Fruit fly (Drosophila melanogaster) whole organism, embryonic: ENCODE results near the gene CG12880.

Experiments
- Adf1 ChIP-seq: fragments of 200-800 bp; sonication (Bioruptor generic); IDR thresholded peaks from 2 replicates; pipeline ENCODE4 v1.3.6; 2022; ENCODE audit warnings: missing biosample characterization, missing genetic modification characterization
- B-H2 ChIP-seq: fragments of 200-800 bp; sonication (Bioruptor generic); optimal IDR thresholded peaks from 2 replicates; lab custom pipeline; 2018; ENCODE audit warnings: missing biosample characterization, mild to moderate bottlenecking, missing genetic modification characterization
- CG10565 ChIP-seq: fragments of 200-800 bp; sonication (Bioruptor generic); optimal IDR thresholded peaks from 3 replicates; lab custom pipeline; 2016; ENCODE audit warnings: missing biosample characterization, mild to moderate bottlenecking, missing genetic modification characterization
- CG11695 ChIP-seq: fragments of 200-800 bp; sonication (Bioruptor generic); IDR thresholded peaks from 3 replicates; pipeline ENCODE4 v1.3.6; 2022; ENCODE audit warnings: missing biosample characterization, missing genetic modification characterization
- CG13775 ChIP-seq: fragments of 200-800 bp; sonication (Bioruptor generic); optimal IDR thresholded peaks from 3 replicates; lab custom pipeline; 2017; ENCODE audit warnings: missing biosample characterization, mild to moderate bottlenecking, missing genetic modification characterization
- CG14014 ChIP-seq: fragments of 200-800 bp; sonication (Bioruptor generic); IDR thresholded peaks from 2 replicates; pipeline ENCODE4 v1.3.6; 2022; ENCODE audit warnings: missing biosample characterization, missing genetic modification characterization
- CG14667 ChIP-seq: fragments of 200-800 bp; sonication (Bioruptor generic); IDR thresholded peaks from 2 replicates; pipeline ENCODE4 v1.3.6; 2022; ENCODE audit warnings: missing biosample characterization, missing genetic modification characterization
- CG15011 ChIP-seq: fragments of 200-800 bp; sonication (Bioruptor generic); optimal IDR thresholded peaks from 3 replicates; lab custom pipeline; 2018; ENCODE audit warnings: missing biosample characterization, mild to moderate bottlenecking, missing genetic modification characterization
- CG15073 ChIP-seq: fragments of 200-800 bp; sonication (Bioruptor generic); optimal IDR thresholded peaks from 2 replicates; lab custom pipeline; 2016; ENCODE audit warnings: missing biosample characterization, missing genetic modification characterization
- CG17612 ChIP-seq: fragments of 200-800 bp; sonication (Bioruptor generic); IDR thresholded peaks from 2 replicates; pipeline ENCODE4 v1.3.6; 2022; ENCODE audit warnings: missing biosample characterization, missing genetic modification characterization
- CG18619 ChIP-seq: fragments of 200-800 bp; sonication (Bioruptor generic); optimal IDR thresholded peaks from 3 replicates; lab custom pipeline; 2017; ENCODE audit warnings: missing biosample characterization, mild to moderate bottlenecking, missing genetic modification characterization
- CG18764 ChIP-seq: fragments of 200-800 bp; sonication (Bioruptor generic); optimal IDR thresholded peaks from 3 replicates; lab custom pipeline; 2016; ENCODE audit warnings: missing biosample characterization, missing genetic modification characterization
- CG2120 ChIP-seq: fragments of 200-800 bp; sonication (Bioruptor generic); optimal IDR thresholded peaks from 3 replicates; lab custom pipeline; 2016; ENCODE audit warnings: missing biosample characterization, missing genetic modification characterization
- CG2199 ChIP-seq: fragments of 200-800 bp; sonication (Bioruptor generic); IDR thresholded peaks from 3 replicates; pipeline ENCODE4 v1.3.6; 2022; ENCODE audit warnings: missing biosample characterization, missing genetic modification characterization
- CG2678 ChIP-seq: fragments of 200-800 bp; sonication (Bioruptor generic); optimal IDR thresholded peaks from 3 replicates; lab custom pipeline; 2019; ENCODE audit warnings: missing biosample characterization, mild to moderate bottlenecking, missing genetic modification characterization, moderate library complexity
- CG2712 ChIP-seq: fragments of 200-800 bp; optimal IDR thresholded peaks from 3 replicates; lab custom pipeline; 2019; ENCODE audit warnings: missing biosample characterization, mild to moderate bottlenecking, missing genetic modification characterization, moderate library complexity
- CG30403 ChIP-seq: fragments of 200-800 bp; sonication (Bioruptor generic); optimal IDR thresholded peaks from 3 replicates; lab custom pipeline; 2016; ENCODE audit warnings: missing biosample characterization, missing genetic modification characterization
- CG30431 ChIP-seq: fragments of 200-800 bp; sonication (Bioruptor generic); optimal IDR thresholded peaks from 2 replicates; lab custom pipeline; 2017; ENCODE audit warnings: missing biosample characterization, missing genetic modification characterization
- CG4820 ChIP-seq: fragments of 200-800 bp; sonication (Bioruptor generic); optimal IDR thresholded peaks from 3 replicates; lab custom pipeline; 2016; ENCODE audit warnings: missing biosample characterization, missing genetic modification characterization
- CG6813 ChIP-seq: fragments of 200-800 bp; sonication (Bioruptor generic); optimal IDR thresholded peaks from 2 replicates; lab custom pipeline; 2017; ENCODE audit warnings: missing biosample characterization, missing genetic modification characterization, mild to moderate bottlenecking, moderate library complexity, missing genetic modification reagents
- CG7987 ChIP-seq: fragments of 200-800 bp; sonication (Bioruptor generic); optimal IDR thresholded peaks from 2 replicates; lab custom pipeline; 2018; ENCODE audit warnings: missing biosample characterization, mild to moderate bottlenecking, missing genetic modification characterization, moderate library complexity
- CG8944 ChIP-seq: fragments of 200-800 bp; sonication (Bioruptor generic); optimal IDR thresholded peaks from 3 replicates; lab custom pipeline; 2016; ENCODE audit warnings: missing biosample characterization, missing genetic modification characterization
- CG9876 ChIP-seq: fragments of 200-800 bp; sonication (Bioruptor generic); optimal IDR thresholded peaks from 2 replicates; lab custom pipeline; 2016; ENCODE audit warnings: missing biosample characterization, missing genetic modification characterization
- Drgx ChIP-seq: fragments of 200-800 bp; sonication (Bioruptor generic); IDR thresholded peaks from 2 replicates; pipeline ENCODE4 v1.3.6; 2022; ENCODE audit warnings: missing biosample characterization, missing genetic modification characterization
- Fer3 ChIP-seq: fragments of 200-800 bp; sonication (Bioruptor generic); optimal IDR thresholded peaks from 2 replicates; lab custom pipeline; 2018; ENCODE audit warnings: missing biosample characterization, mild to moderate bottlenecking, missing genetic modification characterization, moderate library complexity
- HmgD ChIP-seq: fragments of 200-800 bp; sonication (Bioruptor generic); optimal IDR thresholded peaks from 3 replicates; lab custom pipeline; 2016; ENCODE audit warnings: missing biosample characterization, missing genetic modification characterization
- Hr3 ChIP-seq: fragments of 200-800 bp; sonication (Bioruptor generic); optimal IDR thresholded peaks from 3 replicates; lab custom pipeline; 2016; ENCODE audit warnings: missing biosample characterization, missing genetic modification characterization
- Hr78 ChIP-seq, 2 experiments: fragments of 200-800 bp in 1 of 2; fragments of >200 bp in 1 of 2; sonication (Bioruptor generic) in 1 of 2; optimal IDR thresholded peaks; 2 replicates each; lab custom pipeline; 2017 to 2019; ENCODE audit warnings: missing biosample characterization in 2 of 2, missing genetic modification characterization in 2 of 2, mild to moderate bottlenecking in 1 of 2, moderate library complexity in 1 of 2
- Lhr ChIP-seq: fragments of 200-800 bp; sonication (Bioruptor generic); optimal IDR thresholded peaks from 3 replicates; lab custom pipeline; 2017; ENCODE audit warnings: mild to moderate bottlenecking, missing biosample characterization, missing genetic modification reagents, missing genetic modification characterization
- Max ChIP-seq: fragments of 200-800 bp; sonication (Bioruptor generic); optimal IDR thresholded peaks from 2 replicates; lab custom pipeline; 2016; ENCODE audit warnings: missing biosample characterization, mild to moderate bottlenecking, missing genetic modification characterization
- Meics ChIP-seq: fragments of 200-800 bp; sonication (Bioruptor generic); optimal IDR thresholded peaks from 2 replicates; lab custom pipeline; 2017; ENCODE audit warnings: missing biosample characterization, mild to moderate bottlenecking, missing genetic modification characterization
- Nf-YB ChIP-seq: fragments of 200-800 bp; sonication (Bioruptor generic); optimal IDR thresholded peaks from 3 replicates; lab custom pipeline; 2019; ENCODE audit warnings: missing biosample characterization, mild to moderate bottlenecking, missing genetic modification characterization, moderate library complexity
- Nf-YC ChIP-seq: fragments of 200-800 bp; optimal IDR thresholded peaks from 3 replicates; lab custom pipeline; 2019; ENCODE audit warnings: missing biosample characterization, mild to moderate bottlenecking, missing genetic modification characterization, moderate library complexity
- caup ChIP-seq: fragments of 200-800 bp; sonication (Bioruptor generic); optimal IDR thresholded peaks from 3 replicates; lab custom pipeline; 2017; ENCODE audit warnings: missing biosample characterization, mild to moderate bottlenecking, missing genetic modification characterization, moderate library complexity; ENCODE audit not compliant: severe bottlenecking
- crc ChIP-seq: fragments of 200-800 bp; sonication (Bioruptor generic); optimal IDR thresholded peaks from 2 replicates; lab custom pipeline; 2016; ENCODE audit warnings: missing biosample characterization, missing genetic modification characterization
- hth ChIP-seq: fragments of >200 bp; optimal IDR thresholded peaks from 2 replicates; lab custom pipeline; 2017; ENCODE audit warnings: inconsistent platforms
- jing ChIP-seq: fragments of 200-800 bp; sonication (Bioruptor generic); optimal IDR thresholded peaks from 2 replicates; lab custom pipeline; 2018; ENCODE audit warnings: missing biosample characterization, mild to moderate bottlenecking, missing genetic modification characterization
- lab ChIP-seq: fragments of 200-800 bp; sonication (Bioruptor generic); optimal IDR thresholded peaks from 3 replicates; lab custom pipeline; 2017; ENCODE audit warnings: missing biosample characterization, missing genetic modification characterization, mild to moderate bottlenecking, moderate library complexity, missing genetic modification reagents
- lbe ChIP-seq: fragments of 200-800 bp; sonication (Bioruptor generic); optimal IDR thresholded peaks from 2 replicates; lab custom pipeline; 2016; ENCODE audit warnings: missing biosample characterization, mild to moderate bottlenecking, missing genetic modification characterization
- lola ChIP-seq, 3 experiments: fragments of >200 bp in 2 of 3; fragments of 200-800 bp in 1 of 3; sonication (Bioruptor generic) in 1 of 3; optimal IDR thresholded peaks; 2 replicates each; lab custom pipeline; 2017 to 2019; ENCODE audit warnings: missing biosample characterization in 3 of 3, missing genetic modification characterization in 3 of 3, mild to moderate bottlenecking in 1 of 3, moderate library complexity in 1 of 3
- nerfin-1 ChIP-seq: fragments of 200-800 bp; sonication (Bioruptor generic); optimal IDR thresholded peaks from 3 replicates; lab custom pipeline; 2019; ENCODE audit warnings: missing biosample characterization, mild to moderate bottlenecking, missing genetic modification characterization, moderate library complexity
- pb ChIP-seq: fragments of 200-800 bp; sonication (Bioruptor generic); optimal IDR thresholded peaks from 3 replicates; lab custom pipeline; 2016; ENCODE audit warnings: missing biosample characterization, missing genetic modification characterization
- ro ChIP-seq: fragments of 200-800 bp; sonication (Bioruptor generic); IDR thresholded peaks from 2 replicates; pipeline ENCODE4 v1.3.6; 2022; ENCODE audit warnings: missing biosample characterization, missing genetic modification characterization
- tgo ChIP-seq: fragments of 200-800 bp; sonication (Bioruptor generic); IDR thresholded peaks from 3 replicates; pipeline ENCODE4 v1.3.6; 2022; ENCODE audit warnings: missing biosample characterization, missing genetic modification characterization
- trem ChIP-seq: fragments of 200-800 bp; optimal IDR thresholded peaks from 3 replicates; lab custom pipeline; 2019; ENCODE audit warnings: missing biosample characterization, mild to moderate bottlenecking, missing genetic modification characterization, moderate library complexity
- unpg ChIP-seq: fragments of 200-800 bp; sonication (Bioruptor generic); optimal IDR thresholded peaks from 3 replicates; lab custom pipeline; 2018; ENCODE audit warnings: missing biosample characterization, mild to moderate bottlenecking, missing genetic modification characterization, moderate library complexity
- wdn ChIP-seq: fragments of 200-800 bp; sonication (Bioruptor generic); IDR thresholded peaks from 2 replicates; pipeline ENCODE4 v1.3.6; 2022; ENCODE audit warnings: missing biosample characterization, missing genetic modification characterization
- z ChIP-seq: fragments of 200-800 bp; sonication (Bioruptor generic); IDR thresholded peaks from 3 replicates; pipeline ENCODE4 v1.3.6; 2022; ENCODE audit warnings: missing biosample characterization, missing genetic modification characterization
- zf30C ChIP-seq: fragments of 200-800 bp; sonication (Bioruptor generic); optimal IDR thresholded peaks from 3 replicates; lab custom pipeline; 2018; ENCODE audit warnings: missing biosample characterization, mild to moderate bottlenecking, missing genetic modification characterization
- zfh2 ChIP-seq: fragments of 200-800 bp; sonication (Bioruptor generic); optimal IDR thresholded peaks from 2 replicates; lab custom pipeline; 2016; ENCODE audit warnings: missing biosample characterization, missing genetic modification characterization

CG12880 gene

DNA sequence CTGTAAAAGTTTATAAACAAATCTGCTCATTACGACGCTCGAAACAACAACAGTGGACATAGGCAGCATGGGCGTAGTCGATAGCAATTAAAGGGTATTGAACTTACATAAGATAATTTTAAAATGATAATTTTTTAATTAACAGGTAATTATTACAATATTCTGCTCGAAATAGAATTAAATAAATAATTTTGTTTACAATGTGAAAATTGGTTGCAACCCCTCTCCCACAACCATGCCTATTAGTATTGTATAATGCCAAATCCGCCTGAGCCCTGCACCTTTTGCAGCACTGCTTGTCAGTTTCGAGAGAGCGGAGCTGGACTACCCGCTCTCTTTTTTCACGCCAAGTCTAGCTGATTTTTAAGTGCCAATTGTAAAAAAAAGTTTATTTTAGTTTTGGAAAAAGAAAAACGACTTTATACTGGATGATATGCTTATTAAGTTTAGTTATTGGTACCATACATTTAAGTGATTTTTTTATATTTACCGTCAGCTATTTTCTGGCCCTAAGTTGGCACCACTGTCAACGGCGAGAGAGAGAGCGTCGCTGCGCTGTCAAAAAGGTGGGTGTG is 49.7 kb upstream of the CG12880 start, which contains the start of the genes CG5611 and Mtl (continued):
- TF ChIP-seq Adf1 (GFP tag; lab: Robert Waterston, UW) (peak; percentile 95), CG9876 (peak; percentile 96), zfh2 (peak; percentile 99), z (peak; percentile 87), CG2120 (GFP tag; lab: Kevin White, UChicago) (peak; percentile 100), Meics (GFP tag; lab: Kevin White, UChicago) (peak; percentile 100), CG30403 (peak; percentile 100), CG14014 (GFP tag; lab: Robert Waterston, UW) (peak; percentile 100), lbe (GFP tag; lab: Kevin White, UChicago) (peak; percentile 98), trem (peak; percentile 97), CG18619 (GFP tag; lab: Kevin White, UChicago) (peak; percentile 100), CG10565 (peak; percentile 97), CG30431 (GFP tag; lab: Kevin White, UChicago) (peak; percentile 99), lab (peak; percentile 100), CG2199 (GFP tag; lab: Robert Waterston, UW) (peak; percentile 100), unpg (GFP tag; lab: Kevin White, UChicago) (peak; percentile 100), Lhr (peak; percentile 99), Nf-YB (peak; percentile 92), CG8944 (GFP tag; lab: Kevin White, UChicago) (peak; percentile 97), CG13775 (GFP tag; lab: Kevin White, UChicago) (peak; percentile 100), caup (peak; percentile 99), Fer3 (tag; lab: Kevin White, UChicago) (peak; percentile 100), CG7987 (GFP tag; lab: Kevin White, UChicago) (peak; percentile 98), CG11695 (GFP tag; lab: Robert Waterston, UW) (peak; percentile 100), HmgD (GFP tag; lab: Kevin White, UChicago) (peak; percentile 89), crc (GFP tag; lab: Kevin White, UChicago) (peak; percentile 89), lola (GFP tag; optimal IDR thresholded peaks at IDR 0.05; lab: Kevin White, UChicago) (peak in 1 of 3 experiments; percentile 100), CG4820 (peak; percentile 99), CG15073 (GFP tag; lab: Kevin White, UChicago) (peak; percentile 93), Hr3 (GFP tag; lab: Kevin White, UChicago) (peak; percentile 100), Max (GFP tag; lab: Kevin White, UChicago) (peak; percentile 99), CG6813 (GFP tag; lab: Kevin White, UChicago) (peak; percentile 99), CG2678 (tag; lab: Kevin White, UChicago) (peak; percentile 100), CG18764 (GFP tag; lab: Kevin White, UChicago) (peak; percentile 99), zf30C (GFP tag; lab: Kevin White, UChicago) (peak; percentile 56), tgo (GFP tag; lab: Robert Waterston, UW) (peak; percentile 100), CG17612 (GFP tag; lab: Robert Waterston, UW) (peak; percentile 100), nerfin-1 (tag; lab: Kevin White, UChicago) (peak; percentile 99), pb (GFP tag; lab: Kevin White, UChicago) (peak; percentile 89), jing (GFP tag; lab: Kevin White, UChicago) (peak; percentile 99), Hr78 (GFP tag; optimal IDR thresholded peaks at IDR 0.05; lab: Kevin White, UChicago) (peak in 1 of 2 experiments; percentile 94), hth (lab: Kevin White, UChicago) (no peak), CG14667 (peak; percentile 100), Nf-YC (tag; lab: Kevin White, UChicago) (peak; percentile 94), CG2712 (peak; percentile 100), ro (GFP tag; lab: Robert Waterston, UW) (peak; percentile 99), Drgx (peak; percentile 100), CG15011 (peak; percentile 99), B-H2 (GFP tag; lab: Kevin White, UChicago) (peak; percentile 100), wdn (GFP tag; lab: Robert Waterston, UW) (peak; percentile 100)
